Fruit fly (Drosophila melanogaster) whole organism, embryonic: ENCODE measurements around the gene Nlg2.

Experiments used
- Aef1 ChIP-seq: fragments of 200-800 bp; sonication (Bioruptor generic); IDR thresholded peaks from 3 replicates; pipeline ENCODE4 v1.3.6; 2022; ENCODE audit warnings: missing biosample characterization, missing genetic modification characterization
- Atf6 ChIP-seq: fragments of 200-800 bp; sonication (Bioruptor generic); IDR thresholded peaks from 2 replicates; pipeline ENCODE4 v1.3.6; 2022; ENCODE audit warnings: missing biosample characterization, missing genetic modification characterization
- Awh ChIP-seq: fragments of 200-800 bp; sonication (Bioruptor generic); IDR thresholded peaks from 2 replicates; pipeline ENCODE4, ENCODE4 v1.3.6; 2022; ENCODE audit warnings: missing biosample characterization, missing genetic modification characterization
- Bdp1 ChIP-seq: fragments of 200-800 bp; sonication (Bioruptor generic); optimal IDR thresholded peaks from 3 replicates; lab custom pipeline; 2016; ENCODE audit warnings: missing biosample characterization, missing genetic modification characterization
- CG10147 ChIP-seq: fragments of 200-800 bp; sonication (Bioruptor generic); optimal IDR thresholded peaks from 2 replicates; lab custom pipeline; 2019; ENCODE audit warnings: missing biosample characterization, mild to moderate bottlenecking, missing genetic modification characterization, moderate library complexity
- CG10274 ChIP-seq: fragments of 200-800 bp; sonication (Bioruptor generic); optimal IDR thresholded peaks from 3 replicates; lab custom pipeline; 2017; ENCODE audit warnings: missing biosample characterization, mild to moderate bottlenecking, missing genetic modification characterization
- CG10654 ChIP-seq: fragments of 200-800 bp; sonication (Bioruptor generic); optimal IDR thresholded peaks from 2 replicates; lab custom pipeline; 2016; ENCODE audit warnings: missing biosample characterization, missing genetic modification characterization
- CG10979 ChIP-seq: fragments of 200-800 bp; sonication (Bioruptor generic); optimal IDR thresholded peaks from 2 replicates; lab custom pipeline; 2018; ENCODE audit warnings: missing biosample characterization, mild to moderate bottlenecking, missing genetic modification characterization, moderate library complexity
- CG12071 ChIP-seq: fragments of 200-800 bp; sonication (Bioruptor generic); optimal IDR thresholded peaks from 3 replicates; lab custom pipeline; 2018; ENCODE audit warnings: missing biosample characterization, mild to moderate bottlenecking, missing genetic modification characterization
- CG12236 ChIP-seq: fragments of 200-800 bp; sonication (Bioruptor generic); optimal IDR thresholded peaks from 2 replicates; lab custom pipeline; 2016; ENCODE audit warnings: missing biosample characterization, missing genetic modification characterization
- CG12659 ChIP-seq: fragments of 200-800 bp; sonication (Bioruptor generic); optimal IDR thresholded peaks from 3 replicates; lab custom pipeline; 2017; ENCODE audit warnings: mild to moderate bottlenecking, missing biosample characterization, missing genetic modification reagents, missing genetic modification characterization
- CG13296 ChIP-seq: fragments of 200-800 bp; sonication (Bioruptor generic); optimal IDR thresholded peaks from 3 replicates; lab custom pipeline; 2018; ENCODE audit warnings: missing biosample characterization, mild to moderate bottlenecking, missing genetic modification characterization
- CG13424 ChIP-seq: fragments of 200-800 bp; sonication (Bioruptor generic); optimal IDR thresholded peaks from 2 replicates; lab custom pipeline; 2019; ENCODE audit warnings: missing biosample characterization, mild to moderate bottlenecking, missing genetic modification characterization, moderate library complexity
- CG13775 ChIP-seq: fragments of 200-800 bp; sonication (Bioruptor generic); optimal IDR thresholded peaks from 3 replicates; lab custom pipeline; 2017; ENCODE audit warnings: missing biosample characterization, mild to moderate bottlenecking, missing genetic modification characterization
- CG15073 ChIP-seq: fragments of 200-800 bp; sonication (Bioruptor generic); optimal IDR thresholded peaks from 2 replicates; lab custom pipeline; 2016; ENCODE audit warnings: missing biosample characterization, missing genetic modification characterization
- CG17361 ChIP-seq: fragments of 200-800 bp; sonication (Bioruptor generic); IDR thresholded peaks from 3 replicates; pipeline ENCODE4 v1.3.6; 2022; ENCODE audit warnings: missing biosample characterization, missing genetic modification characterization
- CG18764 ChIP-seq: fragments of 200-800 bp; sonication (Bioruptor generic); optimal IDR thresholded peaks from 3 replicates; lab custom pipeline; 2016; ENCODE audit warnings: missing biosample characterization, missing genetic modification characterization
- CG2712 ChIP-seq: fragments of 200-800 bp; optimal IDR thresholded peaks from 3 replicates; lab custom pipeline; 2019; ENCODE audit warnings: missing biosample characterization, mild to moderate bottlenecking, missing genetic modification characterization, moderate library complexity
- CG2875 ChIP-seq: fragments of 200-800 bp; sonication (Bioruptor generic); optimal IDR thresholded peaks from 2 replicates; lab custom pipeline; 2017; ENCODE audit warnings: missing biosample characterization, mild to moderate bottlenecking, missing genetic modification characterization, missing genetic modification reagents
- CG30431 ChIP-seq: fragments of 200-800 bp; sonication (Bioruptor generic); optimal IDR thresholded peaks from 2 replicates; lab custom pipeline; 2017; ENCODE audit warnings: missing biosample characterization, missing genetic modification characterization
- CG3281 ChIP-seq: fragments of 200-800 bp; sonication (Bioruptor generic); optimal IDR thresholded peaks from 3 replicates; lab custom pipeline; 2017; ENCODE audit warnings: missing biosample characterization, mild to moderate bottlenecking, missing genetic modification characterization
- CG3407 ChIP-seq: fragments of 200-800 bp; sonication (Bioruptor generic); optimal IDR thresholded peaks from 2 replicates; lab custom pipeline; 2018; ENCODE audit warnings: missing biosample characterization, mild to moderate bottlenecking, missing genetic modification characterization
- CG34376 ChIP-seq: fragments of 200-800 bp; sonication (Bioruptor generic); optimal IDR thresholded peaks from 2 replicates; lab custom pipeline; 2018; ENCODE audit warnings: missing biosample characterization, mild to moderate bottlenecking, missing genetic modification characterization
- CG42726 ChIP-seq: fragments of 200-800 bp; sonication (Bioruptor generic); IDR thresholded peaks from 2 replicates; pipeline ENCODE4 v1.3.6; 2022; ENCODE audit warnings: missing biosample characterization, missing genetic modification characterization; ENCODE audit not compliant: partially characterized antibody
- CG4424 ChIP-seq: fragments of 200-800 bp; sonication (Bioruptor generic); optimal IDR thresholded peaks from 3 replicates; lab custom pipeline; 2016; ENCODE audit warnings: missing biosample characterization, missing genetic modification characterization
- CG8944 ChIP-seq: fragments of 200-800 bp; sonication (Bioruptor generic); optimal IDR thresholded peaks from 3 replicates; lab custom pipeline; 2016; ENCODE audit warnings: missing biosample characterization, missing genetic modification characterization
- CG9876 ChIP-seq: fragments of 200-800 bp; sonication (Bioruptor generic); optimal IDR thresholded peaks from 2 replicates; lab custom pipeline; 2016; ENCODE audit warnings: missing biosample characterization, missing genetic modification characterization
- Dbx ChIP-seq: fragments of 200-800 bp; sonication (Bioruptor generic); IDR thresholded peaks from 3 replicates; pipeline ENCODE4 v1.3.6; 2022; ENCODE audit warnings: missing biosample characterization, missing genetic modification characterization
- Dfd ChIP-seq, 2 experiments: fragments of >200 bp; optimal IDR thresholded peaks; 2 replicates each; lab custom pipeline; 2017; ENCODE audit warnings: missing biosample characterization in 2 of 2, missing genetic modification characterization in 2 of 2
- Fer1 ChIP-seq: fragments of 200-800 bp; sonication (Bioruptor generic); optimal IDR thresholded peaks from 2 replicates; lab custom pipeline; 2017; ENCODE audit warnings: missing biosample characterization, mild to moderate bottlenecking, missing genetic modification characterization
- Gug ChIP-seq: fragments of 200-800 bp; sonication (Bioruptor generic); IDR thresholded peaks from 4 replicates; pipeline ENCODE4 v1.3.6; 2022; ENCODE audit warnings: missing biosample characterization, missing genetic modification characterization
- HLH4C ChIP-seq: fragments of 200-800 bp; sonication (Bioruptor generic); IDR thresholded peaks from 3 replicates; pipeline ENCODE4 v1.3.6; 2022; ENCODE audit warnings: missing biosample characterization, missing genetic modification characterization; ENCODE audit not compliant: partially characterized antibody
- Hr39 ChIP-seq: fragments of >200 bp; optimal IDR thresholded peaks from 2 replicates; lab custom pipeline; 2017
- Max ChIP-seq: fragments of 200-800 bp; sonication (Bioruptor generic); optimal IDR thresholded peaks from 2 replicates; lab custom pipeline; 2016; ENCODE audit warnings: missing biosample characterization, mild to moderate bottlenecking, missing genetic modification characterization
- Spps ChIP-seq: fragments of 200-800 bp; sonication (Bioruptor generic); optimal IDR thresholded peaks from 2 replicates; lab custom pipeline; 2018; ENCODE audit warnings: missing biosample characterization, mild to moderate bottlenecking, missing genetic modification characterization
- amos ChIP-seq: fragments of 200-800 bp; sonication (Bioruptor generic); IDR thresholded peaks from 2 replicates; pipeline ENCODE4 v1.3.6; 2022; ENCODE audit warnings: missing biosample characterization, missing genetic modification characterization; ENCODE audit not compliant: partially characterized antibody
- az2 ChIP-seq: fragments of 200-800 bp; sonication (Bioruptor generic); optimal IDR thresholded peaks from 3 replicates; lab custom pipeline; 2016; ENCODE audit warnings: missing biosample characterization, missing genetic modification characterization
- chinmo ChIP-seq: fragments of 200-800 bp; sonication (Bioruptor generic); IDR thresholded peaks from 4 replicates; pipeline ENCODE4 v1.3.6; 2022; ENCODE audit warnings: missing biosample characterization, missing genetic modification characterization; ENCODE audit not compliant: partially characterized antibody
- dpn ChIP-seq, 2 experiments: fragments of 200-800 bp; sonication (Bioruptor generic); optimal IDR thresholded peaks; 3 replicates each; lab custom pipeline; 2016; ENCODE audit warnings: missing biosample characterization in 2 of 2, missing genetic modification characterization in 2 of 2
- eve ChIP-seq, 2 experiments: fragments of >200 bp; optimal IDR thresholded peaks; 2 replicates each; lab custom pipeline; 2017; ENCODE audit warnings: missing biosample characterization in 2 of 2, missing genetic modification characterization in 2 of 2
- gcm ChIP-seq: fragments of 200-800 bp; sonication (Bioruptor generic); optimal IDR thresholded peaks from 2 replicates; lab custom pipeline; 2019; ENCODE audit warnings: missing biosample characterization, mild to moderate bottlenecking, missing genetic modification characterization, moderate library complexity
- gro ChIP-seq: fragments of 200-800 bp; sonication (Bioruptor generic); optimal IDR thresholded peaks from 2 replicates; lab custom pipeline; 2016; ENCODE audit warnings: missing biosample characterization, missing genetic modification characterization
- gsb-n ChIP-seq: fragments of 200-800 bp; sonication (Bioruptor generic); optimal IDR thresholded peaks from 3 replicates; lab custom pipeline; 2018; ENCODE audit warnings: missing biosample characterization, mild to moderate bottlenecking, missing genetic modification characterization
- her ChIP-seq: fragments of 200-800 bp; sonication (Bioruptor generic); optimal IDR thresholded peaks from 2 replicates; lab custom pipeline; 2016; ENCODE audit warnings: missing biosample characterization, missing genetic modification characterization
- lola ChIP-seq, 3 experiments: fragments of >200 bp in 2 of 3; fragments of 200-800 bp in 1 of 3; sonication (Bioruptor generic) in 1 of 3; optimal IDR thresholded peaks; 2 replicates each; lab custom pipeline; 2017 to 2019; ENCODE audit warnings: missing biosample characterization in 3 of 3, missing genetic modification characterization in 3 of 3, mild to moderate bottlenecking in 1 of 3, moderate library complexity in 1 of 3
- lov ChIP-seq, 2 experiments: fragments of 200-800 bp in 1 of 2; fragments of >200 bp in 1 of 2; sonication (Bioruptor generic) in 1 of 2; IDR thresholded peaks in 1 of 2; optimal IDR thresholded peaks in 1 of 2; 2 replicates in 1 of 2; 3 replicates in 1 of 2; pipeline versions ENCODE4 v1.3.6 to Lab custom; 2017 to 2022; ENCODE audit warnings: missing biosample characterization in 1 of 2, missing genetic modification characterization in 1 of 2
- nerfin-1 ChIP-seq: fragments of 200-800 bp; sonication (Bioruptor generic); optimal IDR thresholded peaks from 3 replicates; lab custom pipeline; 2019; ENCODE audit warnings: missing biosample characterization, mild to moderate bottlenecking, missing genetic modification characterization, moderate library complexity
- nerfin-2 ChIP-seq: fragments of 200-800 bp; sonication (Bioruptor generic); IDR thresholded peaks from 2 replicates; pipeline ENCODE4 v1.3.6; 2022; ENCODE audit warnings: missing biosample characterization, missing genetic modification characterization; ENCODE audit not compliant: partially characterized antibody

The Nlg2 gene

dm6 chr2L:6874526-6875198 is at the start of gene Nlg2 (continued):
- TF ChIP-seq dpn (GFP tag; optimal IDR thresholded peaks at IDR 0.05; lab: Kevin White, UChicago) = peak; percentile 3 to 40
- peak; percentile 70 for TF ChIP-seq CG10147 (GFP tag; lab: Kevin White, UChicago)
- TF ChIP-seq CG10979 = peak; percentile 52
- TF ChIP-seq CG2875 (GFP tag; lab: Kevin White, UChicago) = no peak
- no peak for TF ChIP-seq Gug (GFP tag; lab: Robert Waterston, UW)
- TF ChIP-seq CG2712 = peak; percentile 69
- no peak for TF ChIP-seq nerfin-2 (GFP tag; lab: Robert Waterston, UW)
- TF ChIP-seq gsb-n (tag; lab: Kevin White, UChicago) = no peak
- no peak for TF ChIP-seq Spps (tag; lab: Kevin White, UChicago)
- no peak for TF ChIP-seq amos (GFP tag; lab: Robert Waterston, UW)
- no peak for TF ChIP-seq CG3407 (GFP tag; lab: Kevin White, UChicago)
- TF ChIP-seq CG12236 (GFP tag; lab: Kevin White, UChicago) = no peak
- peak; percentile 87; the same call in 2 of the 3 replicates for TF ChIP-seq CG17361 (GFP tag; lab: Robert Waterston, UW)
- TF ChIP-seq CG12659 = peak; percentile 73
- no peak for TF ChIP-seq lov (optimal IDR thresholded peaks at IDR 0.05; lab: Kevin White, UChicago)
- no peak for TF ChIP-seq lov (GFP tag; IDR thresholded peaks at IDR 0.05; lab: Robert Waterston, UW)
- 0 out of 3 replicates have a peak, but pooled peaks have one; percentile 42 for TF ChIP-seq Dbx
- no peak for TF ChIP-seq Max (GFP tag; lab: Kevin White, UChicago)
- TF ChIP-seq nerfin-1 (tag; lab: Kevin White, UChicago) = peak; percentile 43
- peak; percentile 72 for TF ChIP-seq CG13296 (GFP tag; lab: Kevin White, UChicago)
- TF ChIP-seq CG10274 (GFP tag; lab: Kevin White, UChicago) = no peak
- TF ChIP-seq CG4424 (GFP tag; lab: Kevin White, UChicago) = peak; percentile 52
- TF ChIP-seq chinmo (GFP tag; lab: Robert Waterston, UW) = 0 out of 4 replicates have a peak, but pooled peaks have one; percentile 17
- TF ChIP-seq CG9876 = no peak
- no peak for TF ChIP-seq Dfd (GFP tag; optimal IDR thresholded peaks at IDR 0.05; lab: Kevin White, UChicago)
- TF ChIP-seq her (GFP tag; lab: Kevin White, UChicago) = no peak
- TF ChIP-seq CG30431 (GFP tag; lab: Kevin White, UChicago) = no peak
- TF ChIP-seq Awh (GFP tag; lab: Robert Waterston, UW) = no peak
- no peak for TF ChIP-seq Bdp1 (GFP tag; lab: Kevin White, UChicago)
- TF ChIP-seq gcm (GFP tag; lab: Kevin White, UChicago) = peak; percentile 15
- TF ChIP-seq CG42726 = no peak
- peak; percentile 76 for TF ChIP-seq CG13424 (tag; lab: Kevin White, UChicago)
- TF ChIP-seq Hr39 (lab: Kevin White, UChicago) = no peak
- no peak for TF ChIP-seq Aef1 (GFP tag; lab: Robert Waterston, UW)
- TF ChIP-seq CG15073 (GFP tag; lab: Kevin White, UChicago) = no peak
- TF ChIP-seq gro (GFP tag; lab: Kevin White, UChicago) = no peak
- peak; percentile 40 for TF ChIP-seq CG34376 (GFP tag; lab: Kevin White, UChicago)
- TF ChIP-seq Fer1 (GFP tag; lab: Kevin White, UChicago) = peak; percentile 74
- TF ChIP-seq CG8944 (GFP tag; lab: Kevin White, UChicago) = no peak
- TF ChIP-seq lola (GFP tag; optimal IDR thresholded peaks at IDR 0.05; lab: Kevin White, UChicago) = no peak
- peak; percentile 31 for TF ChIP-seq CG10654 (GFP tag; lab: Kevin White, UChicago)
- TF ChIP-seq eve (GFP tag; optimal IDR thresholded peaks at IDR 0.05; lab: Kevin White, UChicago) = peak in 1 of 2 experiments; percentile 73
- TF ChIP-seq HLH4C (GFP tag; lab: Robert Waterston, UW) = no peak
- 0 out of 2 replicates have a peak, but pooled peaks have one; percentile 15 for TF ChIP-seq Atf6
- TF ChIP-seq CG3281 = peak; percentile 80
- TF ChIP-seq CG18764 (GFP tag; lab: Kevin White, UChicago) = peak; percentile 32
- TF ChIP-seq az2 (GFP tag; lab: Kevin White, UChicago) = peak; percentile 20
- peak; percentile 48 for TF ChIP-seq CG13775 (GFP tag; lab: Kevin White, UChicago)
- TF ChIP-seq CG12071 (GFP tag; lab: Kevin White, UChicago) = no peak
